Fruit fly (Drosophila melanogaster) whole organism, embryonic: Measurements from ENCODE around the gene ppk.

Source experiments
- Adf1 ChIP-seq: fragments of 200-800 bp; sonication (Bioruptor generic); IDR thresholded peaks from 2 replicates; pipeline ENCODE4 v1.3.6; 2022; ENCODE audit warnings: missing biosample characterization, missing genetic modification characterization
- CG10274 ChIP-seq: fragments of 200-800 bp; sonication (Bioruptor generic); optimal IDR thresholded peaks from 3 replicates; lab custom pipeline; 2017; ENCODE audit warnings: missing biosample characterization, mild to moderate bottlenecking, missing genetic modification characterization
- CG10431 ChIP-seq: fragments of 200-800 bp; sonication (Bioruptor generic); optimal IDR thresholded peaks from 3 replicates; lab custom pipeline; 2018; ENCODE audit warnings: missing biosample characterization, mild to moderate bottlenecking, missing genetic modification characterization
- CG10462 ChIP-seq: fragments of 200-800 bp; sonication (Bioruptor generic); optimal IDR thresholded peaks from 2 replicates; lab custom pipeline; 2016; ENCODE audit warnings: missing biosample characterization, missing genetic modification characterization
- CG11504 ChIP-seq: fragments of 200-800 bp; sonication (Bioruptor generic); optimal IDR thresholded peaks from 3 replicates; lab custom pipeline; 2019; ENCODE audit warnings: missing biosample characterization, mild to moderate bottlenecking, missing genetic modification characterization, moderate library complexity
- CG11723 ChIP-seq: fragments of 200-800 bp; sonication (Bioruptor generic); optimal IDR thresholded peaks from 2 replicates; lab custom pipeline; 2017; ENCODE audit warnings: missing biosample characterization, mild to moderate bottlenecking, missing genetic modification characterization
- CG12659 ChIP-seq: fragments of 200-800 bp; sonication (Bioruptor generic); optimal IDR thresholded peaks from 3 replicates; lab custom pipeline; 2017; ENCODE audit warnings: mild to moderate bottlenecking, missing biosample characterization, missing genetic modification reagents, missing genetic modification characterization
- CG15479 ChIP-seq: fragments of 200-800 bp; sonication (Bioruptor generic); optimal IDR thresholded peaks from 3 replicates; lab custom pipeline; 2019; ENCODE audit warnings: missing biosample characterization, mild to moderate bottlenecking, missing genetic modification characterization, moderate library complexity
- CG1602 ChIP-seq: fragments of 200-800 bp; sonication (Bioruptor generic); optimal IDR thresholded peaks from 3 replicates; lab custom pipeline; 2016; ENCODE audit warnings: missing biosample characterization, missing genetic modification characterization
- CG17802 ChIP-seq: fragments of 200-800 bp; sonication (Bioruptor generic); optimal IDR thresholded peaks from 2 replicates; lab custom pipeline; 2018; ENCODE audit warnings: missing biosample characterization, mild to moderate bottlenecking, missing genetic modification characterization, moderate library complexity
- CG18011 ChIP-seq: fragments of 200-800 bp; sonication (Bioruptor generic); optimal IDR thresholded peaks from 2 replicates; lab custom pipeline; 2017; ENCODE audit warnings: missing biosample characterization, missing genetic modification characterization, mild to moderate bottlenecking, moderate library complexity, missing genotype
- CG31224 ChIP-seq: fragments of 200-800 bp; sonication (Bioruptor generic); IDR thresholded peaks from 2 replicates; pipeline ENCODE4 v1.3.6; 2022; ENCODE audit warnings: missing biosample characterization, missing genetic modification characterization
- CG3838 ChIP-seq: fragments of 200-800 bp; sonication (Bioruptor generic); optimal IDR thresholded peaks from 3 replicates; lab custom pipeline; 2016; ENCODE audit warnings: missing biosample characterization, missing genetic modification characterization
- CG4404 ChIP-seq: fragments of 200-800 bp; sonication (Bioruptor generic); IDR thresholded peaks from 2 replicates; pipeline ENCODE4 v1.3.6; 2022; ENCODE audit warnings: missing biosample characterization, missing genetic modification characterization
- CG6683 ChIP-seq: fragments of 200-800 bp; sonication (Bioruptor generic); optimal IDR thresholded peaks from 2 replicates; lab custom pipeline; 2017; ENCODE audit warnings: missing biosample characterization, mild to moderate bottlenecking, missing genetic modification characterization, missing genetic modification reagents
- CG7372 ChIP-seq: fragments of 200-800 bp; sonication (Bioruptor generic); IDR thresholded peaks from 2 replicates; pipeline ENCODE4 v1.3.6; 2022; ENCODE audit warnings: missing biosample characterization, missing genetic modification characterization
- CG8924 ChIP-seq: fragments of 200-800 bp; optimal IDR thresholded peaks from 3 replicates; lab custom pipeline; 2019; ENCODE audit warnings: missing biosample characterization, mild to moderate bottlenecking, missing genetic modification characterization, moderate library complexity
- CHES-1-like ChIP-seq: fragments of 200-800 bp; sonication (Bioruptor generic); optimal IDR thresholded peaks from 2 replicates; lab custom pipeline; 2016; ENCODE audit warnings: missing biosample characterization, missing genetic modification characterization
- D19B ChIP-seq: fragments of 200-800 bp; sonication (Bioruptor generic); optimal IDR thresholded peaks from 2 replicates; lab custom pipeline; 2017; ENCODE audit warnings: missing biosample characterization, mild to moderate bottlenecking, missing genetic modification characterization
- Dll ChIP-seq: fragments of 200-800 bp; sonication (Bioruptor generic); IDR thresholded peaks from 4 replicates; pipeline ENCODE4 v1.3.6; 2022; ENCODE audit warnings: missing biosample characterization, missing genetic modification characterization; ENCODE audit not compliant: partially characterized antibody
- Doc2 ChIP-seq: fragments of 200-800 bp; sonication (Bioruptor generic); IDR thresholded peaks from 2 replicates; pipeline ENCODE4 v1.3.6; 2022; ENCODE audit warnings: missing biosample characterization, missing genetic modification characterization
- Eip74EF ChIP-seq, 2 experiments: fragments of 200-800 bp in 1 of 2; fragments of >200 bp in 1 of 2; sonication (Bioruptor generic) in 1 of 2; optimal IDR thresholded peaks; 2 replicates each; lab custom pipeline; 2017 to 2019; ENCODE audit warnings: missing biosample characterization in 2 of 2, missing genetic modification characterization in 2 of 2, mild to moderate bottlenecking in 1 of 2, moderate library complexity in 1 of 2
- HmgD ChIP-seq: fragments of 200-800 bp; sonication (Bioruptor generic); optimal IDR thresholded peaks from 3 replicates; lab custom pipeline; 2016; ENCODE audit warnings: missing biosample characterization, missing genetic modification characterization
- Meics ChIP-seq: fragments of 200-800 bp; sonication (Bioruptor generic); optimal IDR thresholded peaks from 2 replicates; lab custom pipeline; 2017; ENCODE audit warnings: missing biosample characterization, mild to moderate bottlenecking, missing genetic modification characterization
- Spps ChIP-seq: fragments of 200-800 bp; sonication (Bioruptor generic); optimal IDR thresholded peaks from 2 replicates; lab custom pipeline; 2018; ENCODE audit warnings: missing biosample characterization, mild to moderate bottlenecking, missing genetic modification characterization
- Sry-β ChIP-seq: fragments of 200-800 bp; sonication (Bioruptor generic); optimal IDR thresholded peaks from 2 replicates; lab custom pipeline; 2018; ENCODE audit warnings: missing biosample characterization, mild to moderate bottlenecking, missing genetic modification characterization, moderate library complexity
- ap ChIP-seq: fragments of 200-800 bp; sonication (Bioruptor generic); IDR thresholded peaks from 2 replicates; pipeline ENCODE4 v1.3.6; 2022; ENCODE audit warnings: missing biosample characterization, missing genetic modification characterization
- btn ChIP-seq: fragments of 200-800 bp; sonication (Bioruptor generic); optimal IDR thresholded peaks from 2 replicates; lab custom pipeline; 2016; ENCODE audit warnings: missing biosample characterization, missing genetic modification characterization
- crc ChIP-seq: fragments of 200-800 bp; sonication (Bioruptor generic); optimal IDR thresholded peaks from 2 replicates; lab custom pipeline; 2016; ENCODE audit warnings: missing biosample characterization, missing genetic modification characterization
- dati ChIP-seq: fragments of 200-800 bp; sonication (Bioruptor generic); IDR thresholded peaks from 2 replicates; pipeline ENCODE4 v1.3.6; 2022; ENCODE audit warnings: missing biosample characterization, missing genetic modification characterization
- dimm ChIP-seq: fragments of 200-800 bp; sonication (Bioruptor generic); IDR thresholded peaks from 2 replicates; pipeline ENCODE4 v1.3.6; 2022; ENCODE audit warnings: missing biosample characterization, missing genetic modification characterization
- dmrt99B ChIP-seq: fragments of 200-800 bp; sonication (Bioruptor generic); optimal IDR thresholded peaks from 2 replicates; lab custom pipeline; 2018; ENCODE audit warnings: missing biosample characterization, mild to moderate bottlenecking, missing genetic modification characterization, moderate library complexity
- ewg ChIP-seq: fragments of 200-800 bp; sonication (Bioruptor generic); optimal IDR thresholded peaks from 3 replicates; lab custom pipeline; 2017; ENCODE audit warnings: mild to moderate bottlenecking, missing biosample characterization, missing genetic modification reagents, missing genetic modification characterization
- ftz-f1 ChIP-seq: fragments of 200-800 bp; sonication (Bioruptor generic); optimal IDR thresholded peaks from 2 replicates; lab custom pipeline; 2016; ENCODE audit warnings: missing biosample characterization, missing genetic modification characterization
- gro ChIP-seq: fragments of 200-800 bp; sonication (Bioruptor generic); optimal IDR thresholded peaks from 2 replicates; lab custom pipeline; 2016; ENCODE audit warnings: missing biosample characterization, missing genetic modification characterization
- gt ChIP-seq: fragments of 200-800 bp; sonication (Bioruptor generic); IDR thresholded peaks from 2 replicates; pipeline ENCODE4 v1.3.6; 2022; ENCODE audit warnings: missing biosample characterization, missing genetic modification characterization
- ken ChIP-seq: fragments of 200-800 bp; sonication (Bioruptor generic); IDR thresholded peaks from 3 replicates; pipeline ENCODE4 v1.3.6; 2022; ENCODE audit warnings: missing biosample characterization, missing genetic modification characterization
- lab ChIP-seq: fragments of 200-800 bp; sonication (Bioruptor generic); optimal IDR thresholded peaks from 3 replicates; lab custom pipeline; 2017; ENCODE audit warnings: missing biosample characterization, missing genetic modification characterization, mild to moderate bottlenecking, moderate library complexity, missing genetic modification reagents
- mld ChIP-seq: fragments of 200-800 bp; sonication (Bioruptor generic); IDR thresholded peaks from 3 replicates; pipeline ENCODE4 v1.3.6; 2022; ENCODE audit warnings: missing biosample characterization, missing genetic modification characterization; ENCODE audit not compliant: partially characterized antibody
- nau ChIP-seq: fragments of 200-800 bp; sonication (Bioruptor generic); optimal IDR thresholded peaks from 3 replicates; lab custom pipeline; 2017; ENCODE audit warnings: missing biosample characterization, mild to moderate bottlenecking, missing genetic modification characterization, missing genetic modification reagents
- odd ChIP-seq: fragments of 200-800 bp; sonication (Bioruptor generic); optimal IDR thresholded peaks from 2 replicates; lab custom pipeline; 2017; ENCODE audit warnings: missing biosample characterization, mild to moderate bottlenecking, missing genetic modification characterization
- onecut ChIP-seq: fragments of 200-800 bp; sonication (Bioruptor generic); IDR thresholded peaks from 2 replicates; pipeline ENCODE4 v1.3.6; 2022; ENCODE audit warnings: missing biosample characterization, missing genetic modification characterization
- pan ChIP-seq, 4 experiments: fragments of >200 bp in 3 of 4; fragments of 200-800 bp in 1 of 4; sonication (Bioruptor generic) in 1 of 4; optimal IDR thresholded peaks in 3 of 4; IDR thresholded peaks in 1 of 4; 2 replicates each; pipeline versions ENCODE4 v1.3.6 to Lab custom; 2017 to 2022; ENCODE audit warnings: missing biosample characterization in 2 of 4, missing genetic modification characterization in 2 of 4, mixed read lengths in 1 of 4
- peb ChIP-seq: fragments of 200-800 bp; sonication (Bioruptor generic); IDR thresholded peaks from 2 replicates; pipeline ENCODE4 v1.3.6; 2022; ENCODE audit warnings: missing biosample characterization, missing genetic modification characterization
- sim ChIP-seq: fragments of 200-800 bp; sonication (Bioruptor generic); IDR thresholded peaks from 2 replicates; pipeline ENCODE4 v1.3.6; 2022; ENCODE audit warnings: missing biosample characterization, missing genetic modification characterization
- slbo ChIP-seq: fragments of 200-800 bp; sonication (Bioruptor generic); IDR thresholded peaks from 2 replicates; pipeline ENCODE4 v1.3.6; 2022; ENCODE audit warnings: missing biosample characterization, missing genetic modification characterization
- sug ChIP-seq: fragments of 200-800 bp; optimal IDR thresholded peaks from 2 replicates; lab custom pipeline; 2019; ENCODE audit warnings: missing biosample characterization, mild to moderate bottlenecking, missing genetic modification characterization, moderate library complexity
- wdn ChIP-seq: fragments of 200-800 bp; sonication (Bioruptor generic); IDR thresholded peaks from 2 replicates; pipeline ENCODE4 v1.3.6; 2022; ENCODE audit warnings: missing biosample characterization, missing genetic modification characterization
- wor ChIP-seq: fragments of 200-800 bp; sonication (Bioruptor generic); IDR thresholded peaks from 2 replicates; pipeline ENCODE4 v1.3.6; 2022; ENCODE audit warnings: missing biosample characterization, missing genetic modification characterization

ppk gene

DNA sequence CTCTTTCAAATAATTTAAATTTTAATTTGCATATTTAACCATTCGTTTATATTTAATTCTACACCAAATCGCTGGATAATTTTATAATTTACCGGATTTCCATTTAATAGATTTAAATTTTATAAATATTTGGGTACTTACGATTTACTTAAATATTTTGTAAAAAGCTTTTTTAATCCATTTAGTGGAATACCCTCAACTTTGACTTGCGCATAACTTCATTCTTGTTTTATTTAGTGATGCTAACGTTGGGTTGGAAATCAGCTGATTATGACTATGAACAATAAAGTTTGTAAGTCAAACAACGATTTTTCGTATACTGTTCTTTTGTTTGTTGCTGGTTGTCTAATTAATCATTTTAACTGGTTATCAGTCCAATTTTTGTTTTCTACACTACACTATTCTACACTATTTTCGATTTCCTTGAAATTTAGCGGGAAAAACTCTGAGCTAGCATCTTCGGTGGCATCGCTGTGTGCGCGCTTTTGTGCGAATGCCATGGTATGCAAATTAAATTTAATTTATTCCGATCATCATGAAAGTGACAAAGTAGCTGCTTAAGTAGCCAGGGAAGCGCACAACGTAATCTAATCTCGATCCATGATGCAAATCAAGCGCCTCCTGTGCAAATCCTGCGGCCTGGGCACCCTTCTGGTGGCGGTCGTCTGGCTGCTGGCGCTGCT, 22.1 kb downstream of the ppk start, which contains the start of gene Pgant35A (continued):
- TF ChIP-seq pan (optimal IDR thresholded peaks at IDR 0.05; lab: Kevin White, UChicago) (no peak), pan (GFP tag; optimal IDR thresholded peaks at IDR 0.05 in 1 of 2, IDR thresholded peaks at IDR 0.05 in 1 of 2) (peak in 1 of 2 experiments; percentile 40), dati (GFP tag; lab: Robert Waterston, UW) (no peak), CG15479 (peak; percentile 14), CG11504 (peak; percentile 57), lab (GFP tag; lab: Kevin White, UChicago) (no peak), ap (GFP tag; lab: Robert Waterston, UW) (no peak), slbo (GFP tag; lab: Robert Waterston, UW) (peak; percentile 37), CG12659 (GFP tag; lab: Kevin White, UChicago) (peak; percentile 55), onecut (GFP tag; lab: Robert Waterston, UW) (no peak), CG8924 (tag; lab: Kevin White, UChicago) (peak; percentile 40), CG17802 (tag; lab: Kevin White, UChicago) (no peak), Dll (0 out of 4 replicates have a peak, but pooled peaks have one; percentile 20), mld (GFP tag; lab: Robert Waterston, UW) (no peak), CG1602 (no peak), Adf1 (GFP tag; lab: Robert Waterston, UW) (no peak), dimm (no peak), CG7372 (no peak), CHES-1-like (GFP tag; lab: Kevin White, UChicago) (peak; percentile 67), gro (GFP tag; lab: Kevin White, UChicago) (peak; percentile 34), odd (no peak), gt (no peak), ftz-f1 (peak; percentile 60), CG4404 (GFP tag; lab: Robert Waterston, UW) (no peak), CG10431 (GFP tag; lab: Kevin White, UChicago) (no peak), sug (tag; lab: Kevin White, UChicago) (peak; percentile 45), btn (GFP tag; lab: Kevin White, UChicago) (no peak), CG18011 (peak; percentile 23), crc (GFP tag; lab: Kevin White, UChicago) (no peak), ewg (GFP tag; lab: Kevin White, UChicago) (peak; percentile 98), HmgD (GFP tag; lab: Kevin White, UChicago) (no peak), CG10462 (GFP tag; lab: Kevin White, UChicago) (no peak), wdn (GFP tag; lab: Robert Waterston, UW) (no peak), Meics (GFP tag; lab: Kevin White, UChicago) (peak; percentile 26), CG10274 (GFP tag; lab: Kevin White, UChicago) (no peak), Doc2 (no peak), Eip74EF (GFP tag; optimal IDR thresholded peaks at IDR 0.05; lab: Kevin White, UChicago) (peak in 1 of 2 experiments; percentile 28), nau (GFP tag; lab: Kevin White, UChicago) (no peak), CG6683 (GFP tag; lab: Kevin White, UChicago) (no peak), peb (GFP tag; lab: Robert Waterston, UW) (no peak), Sry-β (GFP tag; lab: Kevin White, UChicago) (peak; percentile 99), CG31224 (GFP tag; lab: Robert Waterston, UW) (no peak), dmrt99B (peak; percentile 32), CG3838 (GFP tag; lab: Kevin White, UChicago) (no peak), CG11723 (no peak), wor (no peak), D19B (GFP tag; lab: Kevin White, UChicago) (no peak), Spps (tag; lab: Kevin White, UChicago) (no peak), sim (GFP tag; lab: Robert Waterston, UW) (no peak), ken (GFP tag; lab: Robert Waterston, UW) (no peak)
